Worm (Caenorhabditis elegans) whole organism, late embryonic: Measurements from ENCODE around the gene ddx-23.

Experiments used
- ama-1 ChIP-seq: fragments of 150-350 bp; optimal IDR thresholded peaks from 2 replicates; lab custom pipeline; 2014
- ceh-18 ChIP-seq: sonication (generic microtip); optimal IDR thresholded peaks from 2 replicates; lab custom pipeline; 2016; ENCODE audit warnings: missing genetic modification characterization, missing compliant biosample characterization
- dve-1 ChIP-seq: sonication (generic microtip); optimal IDR thresholded peaks from 2 replicates; lab custom pipeline; 2017; ENCODE audit warnings: antibody characterized with exemption, mild to moderate bottlenecking, missing genetic modification characterization, missing compliant biosample characterization
- elt-2 ChIP-seq: sonication (generic microtip); optimal IDR thresholded peaks from 2 replicates; lab custom pipeline; 2016; ENCODE audit warnings: missing genetic modification reagents, missing genetic modification characterization, missing compliant biosample characterization
- eyg-1 ChIP-seq: sonication (generic microtip); optimal IDR thresholded peaks from 2 replicates; lab custom pipeline; 2016; ENCODE audit warnings: missing genotype, missing genetic modification characterization, missing compliant biosample characterization
- mec-3 ChIP-seq: sonication (generic microtip); optimal IDR thresholded peaks from 2 replicates; lab custom pipeline; 2016; ENCODE audit warnings: borderline replicate concordance, missing genetic modification characterization, missing compliant biosample characterization
- nhr-11 ChIP-seq: fragments of 150-350 bp; optimal IDR thresholded peaks from 2 replicates; lab custom pipeline; 2014; ENCODE audit warnings: missing biosample characterization, missing genetic modification characterization
- odd-2 ChIP-seq: sonication (generic microtip); optimal IDR thresholded peaks from 2 replicates; lab custom pipeline; 2017; ENCODE audit warnings: antibody characterized with exemption, mild to moderate bottlenecking, missing genetic modification characterization, missing compliant biosample characterization
- pag-3 ChIP-seq: sonication (generic microtip); optimal IDR thresholded peaks from 2 replicates; lab custom pipeline; 2016; ENCODE audit warnings: missing compliant biosample characterization, missing genetic modification characterization, borderline replicate concordance
- pha-4 ChIP-seq: fragments of 150-350 bp; optimal IDR thresholded peaks from 2 replicates; lab custom pipeline; 2018; ENCODE audit warnings: missing biosample characterization, missing genetic modification reagents, missing genetic modification characterization
- ref-2 ChIP-seq: sonication (generic microtip); optimal IDR thresholded peaks from 2 replicates; lab custom pipeline; 2016; ENCODE audit warnings: missing genetic modification characterization, missing compliant biosample characterization
- unc-55 ChIP-seq: sonication (generic microtip); optimal IDR thresholded peaks from 2 replicates; lab custom pipeline; 2017; ENCODE audit warnings: missing biosample characterization, missing genetic modification reagents, missing genetic modification characterization

- TF ChIP-seq pha-4 (tag; lab: Kevin White, UChicago) (no peak), dve-1 (tag; lab: Kevin White, UChicago) (no peak), odd-2 (tag; lab: Kevin White, UChicago) (no peak), ceh-18 (tag; lab: Kevin White, UChicago) (no peak), elt-2 (tag; lab: Kevin White, UChicago) (no peak), ref-2 (tag; lab: Kevin White, UChicago) (no peak), eyg-1 (tag; lab: Kevin White, UChicago) (no peak), ama-1 (lab: Kevin White, UChicago) (no peak), unc-55 (GFP tag; lab: Kevin White, UChicago) (no peak), nhr-11 (tag; lab: Kevin White, UChicago) (no peak), mec-3 (tag; lab: Kevin White, UChicago) (no peak), pag-3 (tag; lab: Kevin White, UChicago) (no peak)
Measured at ce11 chrIII:5876140-5876675, 23.1 kb upstream of the ddx-23 start, which contains the start of gene aldo-2.
